Fruit fly (Drosophila melanogaster) whole organism: Measurements from ENCODE around the gene ais.

ENCODE experiments used
- CG8478 ChIP-seq: fragments of >200 bp; optimal IDR thresholded peaks from 2 replicates; lab custom pipeline; 2018; ENCODE audit warnings: inconsistent platforms
- pan ChIP-seq: fragments of >200 bp; optimal IDR thresholded peaks from 2 replicates; lab custom pipeline; 2017
- psq ChIP-seq: fragments of >200 bp; optimal IDR thresholded peaks from 2 replicates; lab custom pipeline; 2017
- usp ChIP-seq: fragments of >200 bp; optimal IDR thresholded peaks from 2 replicates; lab custom pipeline; 2017; ENCODE audit warnings: missing biosample characterization, missing genetic modification characterization, mixed read lengths

DNA sequence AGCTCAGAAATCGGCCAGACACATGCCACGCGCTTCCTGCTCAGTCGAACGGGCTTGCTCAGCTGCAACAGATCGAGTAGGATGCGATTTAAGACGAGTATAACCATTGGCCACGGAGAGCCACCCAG, 46.6 kb downstream of the ais start, which contains the start of gene CG32182:
- TF ChIP-seq pan = no peak
- no peak for TF ChIP-seq usp (GFP tag; lab: Kevin White, UChicago)
- TF ChIP-seq CG8478 (lab: Kevin White, UChicago) = no peak
- TF ChIP-seq psq (lab: Kevin White, UChicago) = no peak
